Fruit fly (Drosophila melanogaster) S2 (cell line): ENCODE results near the gene CG16865.

Source experiments
- CG8478 ChIP-seq: fragments of >200 bp; optimal IDR thresholded peaks from 2 replicates; lab custom pipeline; 2018
- CTCF ChIP-seq, 2 experiments: fragments of >200 bp; optimal IDR thresholded peaks; 2 replicates each; lab custom pipeline; 2018

DNA sequence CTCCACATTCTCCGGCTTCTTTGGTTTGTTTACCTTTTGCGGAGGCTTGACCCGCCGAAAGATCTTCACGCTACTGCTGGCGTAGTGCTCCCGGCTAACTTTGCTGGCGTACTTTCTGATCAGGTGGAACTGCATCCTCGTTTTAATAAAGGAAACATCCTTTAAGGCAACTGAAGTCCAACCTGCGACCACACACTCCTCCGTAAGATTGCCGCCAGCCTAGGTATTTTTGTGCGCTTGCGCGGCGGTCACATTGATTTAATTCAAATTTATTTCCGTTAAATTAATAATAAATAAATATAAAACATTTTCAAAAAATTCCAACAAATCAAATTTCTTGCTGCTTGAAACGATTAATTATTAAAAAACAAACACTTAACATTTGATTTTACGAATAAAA is 16.2 kb downstream of the CG16865 start, which contains the start of gene PolG1:
- TF ChIP-seq CG8478 (no peak), CTCF (optimal IDR thresholded peaks at IDR 0.05; lab: Kevin White, UChicago) (no peak)
